Worm (Caenorhabditis elegans) whole organism, young adult: Measurements from ENCODE around the gene kin-18.

ENCODE experiments used
- B0035.1 ChIP-seq: sonication (generic microtip); optimal IDR thresholded peaks from 2 replicates; lab custom pipeline; 2016; ENCODE audit warnings: missing genetic modification characterization, mild to moderate bottlenecking, missing compliant biosample characterization, missing genotype, missing genetic modification reagents
- D2030.7 ChIP-seq: fragments of 200-800 bp; sonication (Bioruptor generic); IDR thresholded peaks from 2 replicates; pipeline ENCODE4 v1.3.6; 2022; ENCODE audit warnings: missing genetic modification reagents, missing genetic modification characterization, missing compliant biosample characterization
- F22D6.2 ChIP-seq: sonication (generic microtip); optimal IDR thresholded peaks from 2 replicates; lab custom pipeline; 2016; ENCODE audit warnings: mild to moderate bottlenecking, missing genetic modification characterization, missing compliant biosample characterization
- F49E8.2 ChIP-seq: sonication (generic microtip); optimal IDR thresholded peaks from 3 replicates; lab custom pipeline; 2017; ENCODE audit warnings: missing genetic modification characterization, mild to moderate bottlenecking, missing compliant biosample characterization, antibody characterized with exemption, moderate library complexity; ENCODE audit not compliant: insufficient read depth
- T07F8.4 ChIP-seq: sonication (generic microtip); optimal IDR thresholded peaks from 2 replicates; lab custom pipeline; 2016; ENCODE audit warnings: mild to moderate bottlenecking, missing genetic modification characterization, moderate library complexity, missing compliant biosample characterization
- T26A5.8 ChIP-seq: sonication (generic microtip); optimal IDR thresholded peaks from 2 replicates; lab custom pipeline; 2016; ENCODE audit warnings: missing genetic modification characterization, missing compliant biosample characterization
- Y67H2A.10 ChIP-seq: fragments of 200-800 bp; sonication (Bioruptor generic); conservative IDR thresholded peaks from 2 replicates; pipeline ENCODE4 v1.3.6; 2022; ENCODE audit warnings: missing genetic modification reagents, missing genetic modification characterization, missing compliant biosample characterization
- Y79H2A.3 ChIP-seq: fragments of 200-800 bp; sonication (Bioruptor generic); conservative IDR thresholded peaks from 2 replicates; pipeline ENCODE4 v1.3.6; 2022; ENCODE audit warnings: missing genetic modification reagents, missing genetic modification characterization, missing compliant biosample characterization
- ama-1 ChIP-seq, 3 experiments: fragments of 150-350 bp in 1 of 3; sonication (generic microtip) in 2 of 3; optimal IDR thresholded peaks; 2 replicates each; lab custom pipeline; 2014 to 2018; ENCODE audit warnings: missing biosample characterization in 2 of 3, missing genetic modification characterization in 2 of 3, missing genetic modification reagents in 2 of 3
- aptf-2 ChIP-seq: fragments of 200-800 bp; sonication (Bioruptor generic); conservative IDR thresholded peaks from 2 replicates; pipeline ENCODE4 v1.3.6; 2022; ENCODE audit warnings: missing genetic modification reagents, missing genetic modification characterization, missing compliant biosample characterization
- atf-7 ChIP-seq: sonication (generic microtip); optimal IDR thresholded peaks from 2 replicates; lab custom pipeline; 2017; ENCODE audit warnings: mild to moderate bottlenecking, missing genetic modification characterization, missing compliant biosample characterization
- attf-3 ChIP-seq: fragments of 200-800 bp; sonication (Bioruptor generic); conservative IDR thresholded peaks from 2 replicates; pipeline ENCODE4 v1.3.6; 2022; ENCODE audit warnings: missing genetic modification reagents, missing genetic modification characterization, missing compliant biosample characterization
- ceh-27 ChIP-seq: fragments of 200-800 bp; sonication (Bioruptor generic); optimal IDR thresholded peaks from 2 replicates; lab custom pipeline; 2018; ENCODE audit warnings: mild to moderate bottlenecking, missing genetic modification characterization, moderate library complexity, missing compliant biosample characterization
- ceh-58 ChIP-seq: fragments of 200-800 bp; sonication (Bioruptor generic); IDR thresholded peaks from 2 replicates; pipeline ENCODE4 v1.3.6; 2022; ENCODE audit warnings: missing genetic modification characterization, missing compliant biosample characterization
- ceh-79 ChIP-seq: sonication (generic microtip); optimal IDR thresholded peaks from 2 replicates; lab custom pipeline; 2017; ENCODE audit warnings: mild to moderate bottlenecking, missing genetic modification characterization, missing compliant biosample characterization
- chd-7 ChIP-seq: sonication (generic microtip); optimal IDR thresholded peaks from 2 replicates; lab custom pipeline; 2016; ENCODE audit warnings: mild to moderate bottlenecking, missing genetic modification characterization, moderate library complexity, missing compliant biosample characterization
- ekl-4 ChIP-seq: fragments of 200-800 bp; sonication (Bioruptor generic); IDR thresholded peaks from 2 replicates; pipeline ENCODE4 v1.3.6; 2022; ENCODE audit warnings: missing genetic modification reagents, missing genetic modification characterization, missing compliant biosample characterization
- gei-17 ChIP-seq: fragments of 200-800 bp; sonication (Bioruptor generic); optimal IDR thresholded peaks from 2 replicates; lab custom pipeline; 2018; ENCODE audit warnings: mild to moderate bottlenecking, missing genetic modification characterization, missing compliant biosample characterization
- hmg-20 ChIP-seq: fragments of 200-800 bp; sonication (Bioruptor generic); IDR thresholded peaks from 2 replicates; pipeline ENCODE4 v1.3.6; 2022; ENCODE audit warnings: missing genetic modification reagents, missing genetic modification characterization, missing compliant biosample characterization
- lag-1 ChIP-seq: fragments of 200-800 bp; sonication (Bioruptor generic); IDR thresholded peaks from 2 replicates; pipeline ENCODE4 v1.3.6; 2022; ENCODE audit warnings: missing genetic modification reagents, missing genetic modification characterization, missing compliant biosample characterization
- let-607 ChIP-seq, 2 experiments: fragments of 200-800 bp in 1 of 2; sonication (Bioruptor generic) in 1 of 2; sonication (generic microtip) in 1 of 2; optimal IDR thresholded peaks; 2 replicates each; lab custom pipeline; 2016 to 2018; ENCODE audit warnings: mild to moderate bottlenecking in 2 of 2, missing compliant biosample characterization in 2 of 2, missing genetic modification characterization in 2 of 2, moderate library complexity in 2 of 2, missing genotype in 1 of 2
- lsl-1 ChIP-seq: fragments of 200-800 bp; sonication (Bioruptor generic); optimal IDR thresholded peaks from 2 replicates; lab custom pipeline; 2018; ENCODE audit warnings: mild to moderate bottlenecking, missing genetic modification characterization, moderate library complexity, missing compliant biosample characterization
- lsy-27 ChIP-seq: sonication (generic microtip); optimal IDR thresholded peaks from 2 replicates; lab custom pipeline; 2017; ENCODE audit warnings: missing genetic modification characterization, mild to moderate bottlenecking, missing compliant biosample characterization, antibody characterized with exemption, missing genotype, borderline replicate concordance; ENCODE audit not compliant: insufficient read depth
- mcd-1 ChIP-seq: fragments of 200-800 bp; sonication (Bioruptor generic); IDR thresholded peaks from 2 replicates; pipeline ENCODE4 v1.3.6; 2022; ENCODE audit warnings: missing genetic modification reagents, missing genetic modification characterization, missing compliant biosample characterization
- mel-28 ChIP-seq: sonication (generic microtip); optimal IDR thresholded peaks from 2 replicates; lab custom pipeline; 2016; ENCODE audit warnings: borderline replicate concordance, mild to moderate bottlenecking, missing genetic modification characterization, missing compliant biosample characterization
- nhr-120 ChIP-seq: fragments of 200-800 bp; sonication (Bioruptor generic); IDR thresholded peaks from 2 replicates; pipeline ENCODE4 v1.3.6; 2022; ENCODE audit warnings: missing genetic modification characterization, missing compliant biosample characterization
- repo-1 ChIP-seq: sonication (generic microtip); optimal IDR thresholded peaks from 2 replicates; lab custom pipeline; 2017; ENCODE audit warnings: mild to moderate bottlenecking, missing genetic modification characterization, missing compliant biosample characterization
- sdz-38 ChIP-seq: sonication (generic microtip); optimal IDR thresholded peaks from 2 replicates; lab custom pipeline; 2016; ENCODE audit warnings: missing genotype, missing genetic modification characterization, missing compliant biosample characterization
- snpc-1.3 ChIP-seq: sonication (generic microtip); optimal IDR thresholded peaks from 2 replicates; lab custom pipeline; 2017; ENCODE audit warnings: missing genetic modification characterization, mild to moderate bottlenecking, missing compliant biosample characterization, antibody characterized with exemption, moderate library complexity, missing genotype, missing genetic modification reagents; ENCODE audit not compliant: insufficient read depth
- snpc-4 ChIP-seq, 5 experiments: fragments of 150-350 bp in 1 of 5; sonication (generic microtip) in 4 of 5; optimal IDR thresholded peaks; 2 replicates each; lab custom pipeline; 2014 to 2018; ENCODE audit warnings: missing genetic modification characterization in 5 of 5, missing biosample characterization in 3 of 5, antibody characterized with exemption in 2 of 5, mild to moderate bottlenecking in 2 of 5, missing compliant biosample characterization in 2 of 5, missing genotype in 2 of 5, moderate library complexity in 2 of 5, missing genetic modification reagents in 1 of 5
- zfh-2 ChIP-seq: fragments of 200-800 bp; sonication (Bioruptor generic); conservative IDR thresholded peaks from 2 replicates; pipeline ENCODE4 v1.3.6; 2022; ENCODE audit warnings: missing genetic modification reagents, missing genetic modification characterization, missing compliant biosample characterization
- ztf-18 ChIP-seq: sonication (generic microtip); optimal IDR thresholded peaks from 2 replicates; lab custom pipeline; 2016; ENCODE audit warnings: missing genotype, mild to moderate bottlenecking, missing genetic modification characterization, missing compliant biosample characterization
- ztf-25 ChIP-seq: fragments of 200-800 bp; sonication (Bioruptor generic); IDR thresholded peaks from 2 replicates; pipeline ENCODE4 v1.3.6; 2022; ENCODE audit warnings: missing genetic modification reagents, missing genetic modification characterization, missing compliant biosample characterization
- ztf-26 ChIP-seq: sonication (generic microtip); optimal IDR thresholded peaks from 2 replicates; lab custom pipeline; 2017; ENCODE audit warnings: missing genetic modification characterization, missing compliant biosample characterization

kin-18 gene

ce11 chrIII:6164253-6164971, 46.0 kb downstream of the kin-18 start, which contains the start of gene F42A10.9 (continued):
- TF ChIP-seq F22D6.2 (tag; lab: Kevin White, UChicago): no peak
- TF ChIP-seq lsy-27 (tag; lab: Kevin White, UChicago): no peak
- no peak for TF ChIP-seq snpc-1.3 (tag; lab: Kevin White, UChicago)
- no peak for TF ChIP-seq mcd-1 (GFP tag; lab: Robert Waterston, UW)
- no peak for TF ChIP-seq ztf-25 (GFP tag; lab: Robert Waterston, UW)
- TF ChIP-seq T26A5.8 (tag; lab: Kevin White, UChicago): no peak
- peak; percentile 20 for TF ChIP-seq ztf-18
- TF ChIP-seq ama-1 (optimal IDR thresholded peaks at IDR 0.05; lab: Kevin White, UChicago): peak; percentile 35
- TF ChIP-seq ama-1 (GFP tag; optimal IDR thresholded peaks at IDR 0.05; lab: Kevin White, UChicago): peak in 1 of 2 experiments; percentile 2
- no peak for TF ChIP-seq snpc-4 (GFP tag; optimal IDR thresholded peaks at IDR 0.05; lab: Kevin White, UChicago)
- TF ChIP-seq snpc-4 (tag; optimal IDR thresholded peaks at IDR 0.05; lab: Kevin White, UChicago): peak in 1 of 4 experiments; percentile 36
- TF ChIP-seq lsl-1 (GFP tag; lab: Kevin White, UChicago): no peak
- no peak for TF ChIP-seq lag-1
- TF ChIP-seq D2030.7 (GFP tag; lab: Robert Waterston, UW): no peak
- TF ChIP-seq nhr-120 (GFP tag; lab: Robert Waterston, UW): 0 out of 2 replicates have a peak, but pooled peaks have one; percentile 42
- no peak for TF ChIP-seq aptf-2 (GFP tag; lab: Robert Waterston, UW)
- no peak for TF ChIP-seq mel-28 (tag; lab: Kevin White, UChicago)
- no peak for TF ChIP-seq ceh-58
- no peak for TF ChIP-seq hmg-20 (GFP tag; lab: Robert Waterston, UW)
- peak; percentile 49 for TF ChIP-seq repo-1
- no peak for TF ChIP-seq F49E8.2 (tag; lab: Kevin White, UChicago)
- TF ChIP-seq T07F8.4 (tag; lab: Kevin White, UChicago): peak; percentile 9
- TF ChIP-seq ceh-79 (tag; lab: Kevin White, UChicago): no peak
- TF ChIP-seq B0035.1 (tag; lab: Kevin White, UChicago): no peak
- TF ChIP-seq let-607 (tag; optimal IDR thresholded peaks at IDR 0.05; lab: Kevin White, UChicago): no peak
- no peak for TF ChIP-seq Y79H2A.3
- TF ChIP-seq zfh-2 (GFP tag; lab: Robert Waterston, UW): no peak
- no peak for TF ChIP-seq sdz-38 (tag; lab: Kevin White, UChicago)
- no peak for TF ChIP-seq attf-3 (GFP tag; lab: Robert Waterston, UW)
- no peak for TF ChIP-seq ceh-27
- no peak for TF ChIP-seq gei-17 (GFP tag; lab: Kevin White, UChicago)

ce11 chrIII:6165240-6165639, 46.8 kb downstream of the kin-18 start:
- TF ChIP-seq ztf-26 (tag; lab: Kevin White, UChicago) (peak; percentile 3), chd-7 (tag; lab: Kevin White, UChicago) (peak; percentile 7), Y67H2A.10 (GFP tag; lab: Robert Waterston, UW) (no peak), ekl-4 (peak; percentile 9; the same call in 1 of the 2 replicates), atf-7 (tag; lab: Kevin White, UChicago) (no peak)
- TF ChIP-seq, all 124 proteins: peak for 3
